Worm (Caenorhabditis elegans) whole organism, late embryonic: ENCODE data around the gene abhd-12.
A peak's percentile ranks its signal among the peaks of the same experiment; 100 is the strongest.

Source experiments
- C08G9.2 ChIP-seq: sonication (generic microtip); optimal IDR thresholded peaks from 2 replicates; lab custom pipeline; 2016; ENCODE audit warnings: mild to moderate bottlenecking, missing genetic modification characterization, moderate library complexity, missing compliant biosample characterization
- C38D4.7 ChIP-seq: fragments of 200-800 bp; sonication (Bioruptor generic); optimal IDR thresholded peaks from 2 replicates; lab custom pipeline; 2018; ENCODE audit warnings: mild to moderate bottlenecking, missing genetic modification characterization, moderate library complexity, missing compliant biosample characterization
- F13H6.1 ChIP-seq: sonication (generic microtip); optimal IDR thresholded peaks from 2 replicates; lab custom pipeline; 2016; ENCODE audit warnings: missing genetic modification characterization, missing compliant biosample characterization
- K09A11.1 ChIP-seq: sonication (generic microtip); optimal IDR thresholded peaks from 2 replicates; lab custom pipeline; 2017; ENCODE audit warnings: antibody characterized with exemption, mild to moderate bottlenecking, missing genetic modification characterization, missing compliant biosample characterization; ENCODE audit not compliant: insufficient read depth
- Y22D7AL.16 ChIP-seq: sonication (generic microtip); optimal IDR thresholded peaks from 2 replicates; lab custom pipeline; 2016; ENCODE audit warnings: missing genetic modification characterization, missing compliant biosample characterization
- ahr-1 ChIP-seq: sonication (generic microtip); optimal IDR thresholded peaks from 2 replicates; lab custom pipeline; 2016; ENCODE audit warnings: missing genetic modification characterization, missing compliant biosample characterization
- ama-1 ChIP-seq: fragments of 150-350 bp; optimal IDR thresholded peaks from 2 replicates; lab custom pipeline; 2014
- ceh-14 ChIP-seq: sonication (generic microtip); optimal IDR thresholded peaks from 2 replicates; lab custom pipeline; 2016; ENCODE audit warnings: missing genotype, missing genetic modification characterization, missing compliant biosample characterization
- ceh-18 ChIP-seq: sonication (generic microtip); optimal IDR thresholded peaks from 2 replicates; lab custom pipeline; 2016; ENCODE audit warnings: missing genetic modification characterization, missing compliant biosample characterization
- ceh-2 ChIP-seq: sonication (generic microtip); optimal IDR thresholded peaks from 2 replicates; lab custom pipeline; 2016; ENCODE audit warnings: missing genotype, missing genetic modification characterization, missing compliant biosample characterization
- ceh-22 ChIP-seq: sonication (generic microtip); optimal IDR thresholded peaks from 2 replicates; lab custom pipeline; 2017; ENCODE audit warnings: missing biosample characterization, missing genetic modification characterization
- ceh-31 ChIP-seq: sonication (generic microtip); optimal IDR thresholded peaks from 2 replicates; lab custom pipeline; 2016; ENCODE audit warnings: missing genetic modification characterization, missing compliant biosample characterization
- ceh-34 ChIP-seq: sonication (generic microtip); optimal IDR thresholded peaks from 2 replicates; lab custom pipeline; 2016; ENCODE audit warnings: mild to moderate bottlenecking, missing genetic modification characterization, missing compliant biosample characterization
- ceh-45 ChIP-seq: fragments of 200-800 bp; sonication (Bioruptor generic); IDR thresholded peaks from 2 replicates; pipeline ENCODE4 v1.3.6; 2022; ENCODE audit warnings: missing genetic modification reagents, missing genetic modification characterization, missing compliant biosample characterization
- ceh-48 ChIP-seq: sonication (generic microtip); optimal IDR thresholded peaks from 2 replicates; lab custom pipeline; 2016; ENCODE audit warnings: missing genetic modification characterization, inconsistent platforms, missing compliant biosample characterization
- ceh-6 ChIP-seq: fragments of 200-800 bp; sonication (Bioruptor generic); optimal IDR thresholded peaks from 2 replicates; lab custom pipeline; 2018; ENCODE audit warnings: mild to moderate bottlenecking, missing genetic modification characterization, missing compliant biosample characterization
- ceh-9 ChIP-seq: sonication (generic microtip); optimal IDR thresholded peaks from 2 replicates; lab custom pipeline; 2016; ENCODE audit warnings: mild to moderate bottlenecking, missing genetic modification characterization, inconsistent platforms, missing compliant biosample characterization
- che-1 ChIP-seq: sonication (generic microtip); optimal IDR thresholded peaks from 2 replicates; lab custom pipeline; 2016; ENCODE audit warnings: mild to moderate bottlenecking, missing genetic modification characterization, missing compliant biosample characterization
- dmd-4 ChIP-seq: sonication (generic microtip); optimal IDR thresholded peaks from 2 replicates; lab custom pipeline; 2016; ENCODE audit warnings: borderline replicate concordance, missing genetic modification characterization, missing compliant biosample characterization
- dve-1 ChIP-seq: sonication (generic microtip); optimal IDR thresholded peaks from 2 replicates; lab custom pipeline; 2017; ENCODE audit warnings: antibody characterized with exemption, mild to moderate bottlenecking, missing genetic modification characterization, missing compliant biosample characterization
- elt-2 ChIP-seq: sonication (generic microtip); optimal IDR thresholded peaks from 2 replicates; lab custom pipeline; 2016; ENCODE audit warnings: missing genetic modification reagents, missing genetic modification characterization, missing compliant biosample characterization
- elt-4 ChIP-seq: sonication (generic microtip); optimal IDR thresholded peaks from 2 replicates; lab custom pipeline; 2016; ENCODE audit warnings: missing genetic modification characterization, missing compliant biosample characterization
- ets-4 ChIP-seq: sonication (generic microtip); optimal IDR thresholded peaks from 2 replicates; lab custom pipeline; 2016; ENCODE audit warnings: missing genetic modification characterization, missing compliant biosample characterization
- fax-1 ChIP-seq: sonication (generic microtip); optimal IDR thresholded peaks from 2 replicates; lab custom pipeline; 2016; ENCODE audit warnings: missing genotype, missing genetic modification characterization, missing compliant biosample characterization
- fkh-10 ChIP-seq: fragments of 150-350 bp; optimal IDR thresholded peaks from 2 replicates; lab custom pipeline; 2014; ENCODE audit warnings: missing biosample characterization, missing genetic modification reagents, missing genetic modification characterization
- fkh-6 ChIP-seq: sonication (generic microtip); optimal IDR thresholded peaks from 2 replicates; lab custom pipeline; 2016; ENCODE audit warnings: missing genetic modification characterization, missing compliant biosample characterization
- gmeb-2 ChIP-seq: sonication (generic microtip); optimal IDR thresholded peaks from 2 replicates; lab custom pipeline; 2016; ENCODE audit warnings: missing genetic modification characterization, inconsistent platforms, missing compliant biosample characterization
- hlh-15 ChIP-seq: sonication (generic microtip); optimal IDR thresholded peaks from 2 replicates; lab custom pipeline; 2016; ENCODE audit warnings: missing genetic modification characterization, missing compliant biosample characterization
- hlh-6 ChIP-seq: sonication (generic microtip); optimal IDR thresholded peaks from 2 replicates; lab custom pipeline; 2016; ENCODE audit warnings: missing genotype, missing genetic modification characterization, missing compliant biosample characterization
- lim-6 ChIP-seq: sonication (generic microtip); optimal IDR thresholded peaks from 2 replicates; lab custom pipeline; 2016; ENCODE audit warnings: missing genetic modification characterization, missing compliant biosample characterization
- madf-2 ChIP-seq: sonication (generic microtip); optimal IDR thresholded peaks from 2 replicates; lab custom pipeline; 2017; ENCODE audit warnings: missing genetic modification characterization, missing compliant biosample characterization
- mec-3 ChIP-seq: sonication (generic microtip); optimal IDR thresholded peaks from 2 replicates; lab custom pipeline; 2016; ENCODE audit warnings: borderline replicate concordance, missing genetic modification characterization, missing compliant biosample characterization
- nfya-1 ChIP-seq: sonication (generic microtip); optimal IDR thresholded peaks from 2 replicates; lab custom pipeline; 2017; ENCODE audit warnings: missing genetic modification characterization, mild to moderate bottlenecking, missing compliant biosample characterization, antibody characterized with exemption, moderate library complexity
- nhr-11 ChIP-seq: fragments of 150-350 bp; optimal IDR thresholded peaks from 2 replicates; lab custom pipeline; 2014; ENCODE audit warnings: missing biosample characterization, missing genetic modification characterization
- odd-2 ChIP-seq: sonication (generic microtip); optimal IDR thresholded peaks from 2 replicates; lab custom pipeline; 2017; ENCODE audit warnings: antibody characterized with exemption, mild to moderate bottlenecking, missing genetic modification characterization, missing compliant biosample characterization
- pat-9 ChIP-seq: fragments of 200-800 bp; sonication (Bioruptor generic); optimal IDR thresholded peaks from 2 replicates; lab custom pipeline; 2018; ENCODE audit warnings: mild to moderate bottlenecking, missing genetic modification characterization, moderate library complexity, missing compliant biosample characterization
- pax-1 ChIP-seq: fragments of 150-350 bp; optimal IDR thresholded peaks from 2 replicates; lab custom pipeline; 2014; ENCODE audit warnings: missing biosample characterization, missing genetic modification characterization
- pha-4 ChIP-seq: fragments of 150-350 bp; optimal IDR thresholded peaks from 2 replicates; lab custom pipeline; 2018; ENCODE audit warnings: missing biosample characterization, missing genetic modification reagents, missing genetic modification characterization
- pqm-1 ChIP-seq: sonication (generic microtip); optimal IDR thresholded peaks from 2 replicates; lab custom pipeline; 2016; ENCODE audit warnings: missing genetic modification characterization, missing compliant biosample characterization
- pros-1 ChIP-seq: fragments of 150-350 bp; optimal IDR thresholded peaks from 2 replicates; lab custom pipeline; 2014; ENCODE audit warnings: missing biosample characterization, missing genetic modification reagents, missing genetic modification characterization
- ref-2 ChIP-seq: sonication (generic microtip); optimal IDR thresholded peaks from 2 replicates; lab custom pipeline; 2016; ENCODE audit warnings: missing genetic modification characterization, missing compliant biosample characterization
- rnt-1 ChIP-seq: sonication (generic microtip); optimal IDR thresholded peaks from 2 replicates; lab custom pipeline; 2016; ENCODE audit warnings: missing genetic modification characterization, missing compliant biosample characterization
- sox-4 ChIP-seq: sonication (generic microtip); optimal IDR thresholded peaks from 2 replicates; lab custom pipeline; 2017; ENCODE audit warnings: mild to moderate bottlenecking, missing genetic modification characterization, inconsistent platforms, missing compliant biosample characterization
- tbx-2 ChIP-seq: sonication (generic microtip); optimal IDR thresholded peaks from 2 replicates; lab custom pipeline; 2016; ENCODE audit warnings: missing genetic modification characterization, missing compliant biosample characterization
- unc-3 ChIP-seq, 2 experiments: fragments of 200-800 bp in 1 of 2; sonication (Bioruptor generic) in 1 of 2; sonication (generic microtip) in 1 of 2; conservative IDR thresholded peaks in 1 of 2; optimal IDR thresholded peaks in 1 of 2; 2 replicates each; pipeline versions ENCODE4 v1.3.6 to Lab custom; 2016 to 2022; ENCODE audit warnings: missing compliant biosample characterization in 2 of 2, missing genetic modification characterization in 2 of 2, missing genetic modification reagents in 1 of 2
- unc-42 ChIP-seq: sonication (generic microtip); optimal IDR thresholded peaks from 2 replicates; lab custom pipeline; 2016; ENCODE audit warnings: missing genotype, missing genetic modification characterization, missing compliant biosample characterization
- unc-55 ChIP-seq: sonication (generic microtip); optimal IDR thresholded peaks from 2 replicates; lab custom pipeline; 2017; ENCODE audit warnings: missing biosample characterization, missing genetic modification reagents, missing genetic modification characterization
- unc-86 ChIP-seq: sonication (generic microtip); optimal IDR thresholded peaks from 2 replicates; lab custom pipeline; 2016; ENCODE audit warnings: missing genetic modification characterization, missing compliant biosample characterization
- zip-5 ChIP-seq: sonication (generic microtip); optimal IDR thresholded peaks from 2 replicates; lab custom pipeline; 2016; ENCODE audit warnings: missing genetic modification characterization, missing compliant biosample characterization

Gene abhd-12

DNA sequence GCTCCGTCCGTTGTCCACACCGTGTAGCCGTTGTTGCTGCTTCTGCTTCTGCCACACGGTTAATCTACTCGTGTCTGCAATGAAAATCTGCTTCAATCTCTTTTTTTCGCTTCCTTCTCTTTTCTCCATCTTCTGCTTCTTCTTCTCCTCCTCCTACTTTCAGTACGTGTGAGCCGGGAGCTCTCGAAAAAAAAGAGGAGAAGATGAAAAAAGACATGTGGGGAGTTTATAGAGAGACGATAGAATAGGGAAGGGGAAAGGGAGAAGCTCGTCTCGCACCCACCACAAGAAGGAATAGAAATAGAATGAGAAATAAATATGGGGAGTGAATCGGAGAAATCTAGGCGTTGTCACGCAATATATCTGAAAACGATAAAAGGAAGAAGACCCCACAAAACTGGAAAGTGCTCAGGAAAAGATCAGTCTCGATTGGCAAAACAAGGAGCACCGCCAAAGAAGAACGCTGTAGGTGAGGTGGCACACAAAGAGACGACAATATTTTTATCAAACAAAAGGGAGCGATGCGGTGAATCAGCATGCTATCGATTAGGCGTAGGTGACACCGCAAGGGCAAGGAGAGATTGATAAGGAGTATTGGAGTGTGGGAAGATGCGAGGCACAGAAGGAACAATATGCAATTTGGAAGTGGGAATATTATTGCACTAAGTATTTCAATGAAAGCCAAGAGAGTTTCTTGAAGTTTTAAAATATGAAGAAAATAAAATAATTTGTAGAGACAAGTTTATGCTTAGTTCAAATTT lies 5.8 kb upstream of the abhd-12 start, which contains the start of gene let-413:
let-413 (minus strand) TSS at position 76 of the 761 bp plus-strand sequence.
- TF ChIP-seq unc-42 (tag; lab: Kevin White, UChicago), result peak; percentile 20
- TF ChIP-seq elt-2 (tag; lab: Kevin White, UChicago), result peak; percentile 56
- TF ChIP-seq pqm-1, result peak; percentile 1
- no peak for TF ChIP-seq gmeb-2 (tag; lab: Kevin White, UChicago)
- peak; percentile 26 for TF ChIP-seq dmd-4 (tag; lab: Kevin White, UChicago)
- no peak for TF ChIP-seq ceh-9 (tag; lab: Kevin White, UChicago)

DNA sequence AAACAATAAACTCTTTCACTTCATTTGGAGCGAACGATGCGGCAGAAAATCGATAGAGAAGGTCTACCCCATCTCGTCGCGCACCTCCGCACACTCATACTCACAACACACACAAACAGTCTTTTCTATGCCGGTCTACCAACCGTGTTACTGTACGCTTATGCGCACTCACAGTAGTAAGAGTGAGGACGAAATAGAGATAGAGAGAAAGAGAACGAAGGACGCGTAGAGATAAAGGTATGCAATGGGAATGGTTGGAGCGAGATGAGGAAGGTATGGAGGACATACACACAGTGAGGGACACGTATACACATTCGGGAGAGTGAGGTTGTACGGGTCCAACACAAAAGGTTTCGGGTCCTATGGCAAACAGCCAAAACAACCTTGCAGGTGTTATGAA lies 4.9 kb upstream of the abhd-12 start:
- TF ChIP-seq sox-4 (tag; lab: Kevin White, UChicago) (no peak), unc-55 (GFP tag; lab: Kevin White, UChicago) (no peak), ceh-31 (tag; lab: Kevin White, UChicago) (peak; percentile 39), zip-5 (tag; lab: Kevin White, UChicago) (no peak), K09A11.1 (tag; lab: Kevin White, UChicago) (no peak), ceh-48 (tag; lab: Kevin White, UChicago) (no peak), dmd-4 (tag; lab: Kevin White, UChicago) (no peak), ceh-2 (tag; lab: Kevin White, UChicago) (peak; percentile 15), ref-2 (tag; lab: Kevin White, UChicago) (peak; percentile 69), unc-42 (tag; lab: Kevin White, UChicago) (no peak), C38D4.7 (GFP tag; lab: Kevin White, UChicago) (no peak), unc-86 (tag; lab: Kevin White, UChicago) (no peak), pros-1 (tag; lab: Kevin White, UChicago) (no peak), ceh-14 (tag; lab: Kevin White, UChicago) (no peak), nfya-1 (peak; percentile 48), gmeb-2 (tag; lab: Kevin White, UChicago) (no peak), elt-4 (tag; lab: Kevin White, UChicago) (no peak), ceh-45 (no peak), nhr-11 (tag; lab: Kevin White, UChicago) (no peak), C08G9.2 (tag; lab: Kevin White, UChicago) (no peak), dve-1 (no peak), fax-1 (tag; lab: Kevin White, UChicago) (no peak), pax-1 (tag; lab: Kevin White, UChicago) (no peak), ceh-9 (tag; lab: Kevin White, UChicago) (no peak), ceh-18 (tag; lab: Kevin White, UChicago) (peak; percentile 11), lim-6 (no peak), hlh-15 (tag; lab: Kevin White, UChicago) (no peak), Y22D7AL.16 (tag; lab: Kevin White, UChicago) (no peak), mec-3 (tag; lab: Kevin White, UChicago) (no peak), che-1 (no peak), ceh-22 (tag; lab: Kevin White, UChicago) (no peak), pat-9 (tag; lab: Kevin White, UChicago) (no peak), odd-2 (tag; lab: Kevin White, UChicago) (no peak), pha-4 (tag; lab: Kevin White, UChicago) (no peak), tbx-2 (tag; lab: Kevin White, UChicago) (peak; percentile 37), ceh-34 (tag; lab: Kevin White, UChicago) (peak; percentile 14), F13H6.1 (tag; lab: Kevin White, UChicago) (no peak), unc-3 (GFP tag; conservative IDR thresholded peaks at IDR 0.05; lab: Robert Waterston, UW) (no peak), unc-3 (tag; optimal IDR thresholded peaks at IDR 0.05; lab: Kevin White, UChicago) (no peak), madf-2 (peak; percentile 26), fkh-10 (GFP tag; lab: Kevin White, UChicago) (no peak), ahr-1 (tag; lab: Kevin White, UChicago) (no peak), ceh-6 (no peak), hlh-6 (tag; lab: Kevin White, UChicago) (peak; percentile 28), rnt-1 (tag; lab: Kevin White, UChicago) (no peak), ets-4 (no peak), fkh-6 (no peak), ama-1 (lab: Kevin White, UChicago) (no peak)
